Fruit fly (Drosophila melanogaster) whole organism, pupa: ENCODE results near the gene ND-B18.

ENCODE experiments used
- CG10348 ChIP-seq: fragments of 200-800 bp; sonication (Bioruptor generic); IDR thresholded peaks from 2 replicates; pipeline ENCODE4 v1.3.6; 2022; ENCODE audit warnings: missing biosample characterization, missing genetic modification characterization
- CG12605 ChIP-seq: fragments of 200-800 bp; sonication (Bioruptor generic); IDR thresholded peaks from 2 replicates; pipeline ENCODE4 v1.3.6; 2022; ENCODE audit warnings: missing biosample characterization, missing genetic modification characterization
- CG13204 ChIP-seq: fragments of 200-800 bp; sonication (Bioruptor generic); optimal IDR thresholded peaks from 2 replicates; lab custom pipeline; 2018; ENCODE audit warnings: missing biosample characterization, mild to moderate bottlenecking, missing genetic modification characterization, moderate library complexity
- CG14655 ChIP-seq: fragments of 200-800 bp; sonication (Bioruptor generic); optimal IDR thresholded peaks from 3 replicates; lab custom pipeline; 2017; ENCODE audit warnings: mild to moderate bottlenecking, missing biosample characterization, missing genetic modification reagents, missing genetic modification characterization
- CG15710 ChIP-seq: fragments of 200-800 bp; sonication (Bioruptor generic); optimal IDR thresholded peaks from 2 replicates; lab custom pipeline; 2018; ENCODE audit warnings: missing biosample characterization, mild to moderate bottlenecking, missing genetic modification characterization, moderate library complexity
- CG8159 ChIP-seq: fragments of 200-800 bp; sonication (Bioruptor generic); optimal IDR thresholded peaks from 3 replicates; lab custom pipeline; 2018; ENCODE audit warnings: missing biosample characterization, mild to moderate bottlenecking, missing genetic modification characterization, moderate library complexity
- CG8301 ChIP-seq: fragments of 200-800 bp; sonication (Bioruptor generic); optimal IDR thresholded peaks from 2 replicates; lab custom pipeline; 2018; ENCODE audit warnings: missing biosample characterization, mild to moderate bottlenecking, missing genetic modification characterization
- CG9948 ChIP-seq: fragments of 200-800 bp; sonication (Bioruptor generic); optimal IDR thresholded peaks from 2 replicates; lab custom pipeline; 2018; ENCODE audit warnings: missing biosample characterization, mild to moderate bottlenecking, missing genetic modification characterization, moderate library complexity
- D1 ChIP-seq: fragments of 200-800 bp; sonication (Bioruptor generic); optimal IDR thresholded peaks from 2 replicates; lab custom pipeline; 2018; ENCODE audit warnings: missing biosample characterization, mild to moderate bottlenecking, missing genetic modification characterization, moderate library complexity
- EcR ChIP-seq: fragments of 200-800 bp; sonication (Bioruptor generic); optimal IDR thresholded peaks from 3 replicates; lab custom pipeline; 2019; ENCODE audit warnings: missing biosample characterization, missing genetic modification characterization, mild to moderate bottlenecking, moderate library complexity, missing genetic modification reagents
- Ets98B ChIP-seq: fragments of 200-800 bp; sonication (Bioruptor generic); IDR thresholded peaks from 2 replicates; pipeline ENCODE4 v1.3.6; 2022; ENCODE audit warnings: missing biosample characterization, missing genetic modification characterization
- Pif1B ChIP-seq: fragments of 200-800 bp; sonication (Bioruptor generic); optimal IDR thresholded peaks from 3 replicates; lab custom pipeline; 2016; ENCODE audit warnings: missing biosample characterization, missing genetic modification characterization
- Snoo ChIP-seq: fragments of 200-800 bp; sonication (Bioruptor generic); optimal IDR thresholded peaks from 3 replicates; lab custom pipeline; 2017; ENCODE audit warnings: missing biosample characterization, mild to moderate bottlenecking, missing genetic modification characterization, inconsistent platforms
- fd96Ca ChIP-seq: fragments of 200-800 bp; sonication (Bioruptor generic); IDR thresholded peaks from 3 replicates; pipeline ENCODE4 v1.3.6; 2022; ENCODE audit warnings: missing biosample characterization, missing genetic modification characterization

DNA sequence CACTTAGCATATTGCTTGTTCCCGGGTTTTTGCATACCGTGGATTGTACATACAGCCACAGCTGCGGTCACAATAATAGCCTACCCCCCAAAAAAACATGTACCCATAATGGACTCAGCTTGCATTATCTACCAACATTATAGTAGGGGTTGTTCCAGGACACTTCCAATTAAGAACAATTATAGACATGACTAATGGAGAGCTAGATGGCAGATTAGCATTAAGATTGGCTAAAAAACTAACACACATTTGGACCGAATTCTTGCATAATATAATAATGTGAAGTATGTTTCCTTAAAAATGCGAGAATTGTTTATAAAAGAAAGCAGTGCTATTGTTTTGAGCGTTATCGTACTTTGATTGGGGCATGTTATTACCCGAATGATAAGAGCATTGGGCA is 26.8 kb downstream of the ND-B18 start:
- TF ChIP-seq CG8301 (tag; lab: Kevin White, UChicago) (no peak), Pif1B (GFP tag; lab: Kevin White, UChicago) (no peak), CG12605 (GFP tag; lab: Robert Waterston, UW) (no peak), EcR (no peak), CG14655 (GFP tag; lab: Kevin White, UChicago) (no peak), Snoo (no peak), Ets98B (no peak), CG10348 (GFP tag; lab: Robert Waterston, UW) (no peak), D1 (no peak), CG8159 (tag; lab: Kevin White, UChicago) (peak; percentile 44), CG15710 (tag; lab: Kevin White, UChicago) (no peak), CG9948 (no peak), CG13204 (no peak), fd96Ca (GFP tag; lab: Robert Waterston, UW) (no peak)
